Worm (Caenorhabditis elegans) whole organism, L3 larva: ENCODE measurements around the gene F47D12.7.

ENCODE experiments used
- R02D3.7 ChIP-seq: fragments of 150-350 bp; optimal IDR thresholded peaks from 2 replicates; lab custom pipeline; 2014; ENCODE audit warnings: missing biosample characterization, missing genetic modification characterization
- aly-2 ChIP-seq: fragments of 150-350 bp; optimal IDR thresholded peaks from 2 replicates; lab custom pipeline; 2014; ENCODE audit warnings: missing biosample characterization, missing genetic modification characterization
- ama-1 ChIP-seq: fragments of 150-350 bp; optimal IDR thresholded peaks from 2 replicates; lab custom pipeline; 2018
- ceh-28 ChIP-seq: fragments of 150-350 bp; optimal IDR thresholded peaks from 2 replicates; lab custom pipeline; 2014; ENCODE audit warnings: missing biosample characterization, missing genetic modification reagents, missing genetic modification characterization
- ceh-9 ChIP-seq: sonication (generic microtip); optimal IDR thresholded peaks from 2 replicates; lab custom pipeline; 2018; ENCODE audit warnings: missing biosample characterization, missing genetic modification characterization
- daf-12 ChIP-seq: fragments of 150-350 bp; optimal IDR thresholded peaks from 2 replicates; lab custom pipeline; 2014; ENCODE audit warnings: missing biosample characterization, missing genetic modification reagents, missing genetic modification characterization
- egl-27 ChIP-seq: sonication (generic microtip); optimal IDR thresholded peaks from 4 replicates; lab custom pipeline; 2017; ENCODE audit warnings: missing biosample characterization, missing genetic modification reagents, missing genetic modification characterization
- egl-5 ChIP-seq: fragments of 150-350 bp; optimal IDR thresholded peaks from 2 replicates; lab custom pipeline; 2017; ENCODE audit warnings: missing biosample characterization, missing genetic modification reagents, missing genetic modification characterization, inconsistent platforms
- elt-1 ChIP-seq: fragments of 150-350 bp; optimal IDR thresholded peaks from 2 replicates; lab custom pipeline; 2014; ENCODE audit warnings: missing biosample characterization, missing genetic modification characterization
- elt-2 ChIP-seq: sonication (generic microtip); optimal IDR thresholded peaks from 2 replicates; lab custom pipeline; 2016; ENCODE audit warnings: missing genetic modification reagents, mild to moderate bottlenecking, missing genetic modification characterization, missing compliant biosample characterization
- elt-3 ChIP-seq, 3 experiments: fragments of 150-350 bp in 1 of 3; sonication (generic microtip) in 2 of 3; optimal IDR thresholded peaks; 2 replicates in 2 of 3; 4 replicates in 1 of 3; lab custom pipeline; 2014 to 2017; ENCODE audit warnings: missing biosample characterization in 3 of 3, missing genetic modification characterization in 3 of 3
- eor-1 ChIP-seq, 2 experiments: fragments of 150-350 bp; optimal IDR thresholded peaks; 2 replicates each; lab custom pipeline; 2014 to 2018; ENCODE audit warnings: missing biosample characterization in 2 of 2, missing genetic modification characterization in 2 of 2
- fkh-10 ChIP-seq: sonication (generic microtip); optimal IDR thresholded peaks from 2 replicates; lab custom pipeline; 2017; ENCODE audit warnings: missing biosample characterization, missing genetic modification reagents, missing genetic modification characterization
- fkh-2 ChIP-seq: fragments of 150-350 bp; optimal IDR thresholded peaks from 2 replicates; lab custom pipeline; 2014; ENCODE audit warnings: missing biosample characterization, missing genetic modification reagents, missing genetic modification characterization
- hmg-11 ChIP-seq: sonication (generic microtip); optimal IDR thresholded peaks from 2 replicates; lab custom pipeline; 2016; ENCODE audit warnings: missing genetic modification characterization, missing compliant biosample characterization
- jun-1 ChIP-seq: fragments of 150-350 bp; optimal IDR thresholded peaks from 2 replicates; lab custom pipeline; 2014; ENCODE audit warnings: missing biosample characterization, missing genetic modification reagents, missing genetic modification characterization
- lin-15B ChIP-seq: fragments of 150-350 bp; optimal IDR thresholded peaks from 2 replicates; lab custom pipeline; 2014; ENCODE audit warnings: missing biosample characterization, missing genetic modification characterization
- lin-39 ChIP-seq: fragments of 150-350 bp; optimal IDR thresholded peaks from 2 replicates; lab custom pipeline; 2018; ENCODE audit warnings: missing biosample characterization, missing genetic modification reagents, missing genetic modification characterization
- lsy-12 ChIP-seq: sonication (generic microtip); optimal IDR thresholded peaks from 2 replicates; lab custom pipeline; 2016; ENCODE audit warnings: mild to moderate bottlenecking, missing genetic modification characterization, missing compliant biosample characterization
- mdl-1 ChIP-seq: fragments of 150-350 bp; optimal IDR thresholded peaks from 2 replicates; lab custom pipeline; 2014; ENCODE audit warnings: missing biosample characterization, missing genetic modification characterization
- nfya-1 ChIP-seq: sonication (generic microtip); optimal IDR thresholded peaks from 2 replicates; lab custom pipeline; 2017; ENCODE audit warnings: missing genetic modification characterization, mild to moderate bottlenecking, missing compliant biosample characterization, antibody characterized with exemption, moderate library complexity; ENCODE audit not compliant: insufficient read depth
- nhr-11 ChIP-seq: fragments of 150-350 bp; optimal IDR thresholded peaks from 2 replicates; lab custom pipeline; 2014; ENCODE audit warnings: missing biosample characterization, missing genetic modification characterization
- nhr-12 ChIP-seq: fragments of 150-350 bp; optimal IDR thresholded peaks from 2 replicates; lab custom pipeline; 2014; ENCODE audit warnings: missing biosample characterization, missing genetic modification characterization
- nhr-23 ChIP-seq: fragments of 150-350 bp; optimal IDR thresholded peaks from 2 replicates; lab custom pipeline; 2014; ENCODE audit warnings: missing biosample characterization, missing genetic modification reagents, missing genetic modification characterization
- nhr-25 ChIP-seq: sonication (generic microtip); optimal IDR thresholded peaks from 2 replicates; lab custom pipeline; 2017; ENCODE audit warnings: missing biosample characterization, missing genetic modification characterization
- nhr-28 ChIP-seq: fragments of 150-350 bp; optimal IDR thresholded peaks from 2 replicates; lab custom pipeline; 2014; ENCODE audit warnings: missing biosample characterization, missing genetic modification characterization
- nhr-43 ChIP-seq: sonication (generic microtip); optimal IDR thresholded peaks from 2 replicates; lab custom pipeline; 2016; ENCODE audit warnings: mild to moderate bottlenecking, missing genetic modification characterization, missing compliant biosample characterization; ENCODE audit not compliant: poor library complexity, severe bottlenecking
- nhr-67 ChIP-seq: fragments of 150-350 bp; optimal IDR thresholded peaks from 2 replicates; lab custom pipeline; 2014; ENCODE audit warnings: missing biosample characterization, missing genetic modification characterization
- nhr-77 ChIP-seq: fragments of 150-350 bp; optimal IDR thresholded peaks from 2 replicates; lab custom pipeline; 2014; ENCODE audit warnings: missing biosample characterization, missing genetic modification characterization
- pha-4 ChIP-seq: fragments of 150-350 bp; optimal IDR thresholded peaks from 2 replicates; lab custom pipeline; 2014; ENCODE audit warnings: missing biosample characterization, missing genetic modification reagents, missing genetic modification characterization
- pqm-1 ChIP-seq: fragments of 150-350 bp; optimal IDR thresholded peaks from 2 replicates; lab custom pipeline; 2017; ENCODE audit warnings: missing biosample characterization, missing genetic modification characterization, inconsistent platforms
- skn-1 ChIP-seq: fragments of 150-350 bp; optimal IDR thresholded peaks from 2 replicates; lab custom pipeline; 2014; ENCODE audit warnings: missing biosample characterization, missing genetic modification characterization
- tbx-2 ChIP-seq: sonication (generic microtip); optimal IDR thresholded peaks from 2 replicates; lab custom pipeline; 2016; ENCODE audit warnings: mild to moderate bottlenecking, missing genetic modification characterization, missing compliant biosample characterization
- unc-62 ChIP-seq: fragments of 150-350 bp; sonication (generic microtip); optimal IDR thresholded peaks from 4 replicates; lab custom pipeline; 2014; ENCODE audit warnings: missing biosample characterization, missing genetic modification reagents, missing genetic modification characterization
- zag-1 ChIP-seq: fragments of 150-350 bp; optimal IDR thresholded peaks from 2 replicates; lab custom pipeline; 2014; ENCODE audit warnings: missing biosample characterization, missing genetic modification characterization
- ztf-11 ChIP-seq: fragments of 150-350 bp; optimal IDR thresholded peaks from 2 replicates; lab custom pipeline; 2014; ENCODE audit warnings: missing biosample characterization, missing genetic modification characterization
- ztf-4 ChIP-seq: fragments of 150-350 bp; optimal IDR thresholded peaks from 2 replicates; lab custom pipeline; 2014; ENCODE audit warnings: missing biosample characterization, missing genetic modification characterization

F47D12.7 gene

ce11 chrIII:6341878-6342453, 46.1 kb upstream of the F47D12.7 start, which contains the start of gene rpn-13 (continued):
- no peak for TF ChIP-seq daf-12 (tag; lab: Kevin White, UChicago)

ce11 chrIII:6339919-6340434, 44.2 kb upstream of the F47D12.7 start, which contains the start of gene let-767:
Gene let-767 (minus strand): TSS chrIII:6339969.
- peak; percentile 15 for TF ChIP-seq nhr-23 (tag; lab: Kevin White, UChicago)
- no peak for TF ChIP-seq ama-1 (lab: Kevin White, UChicago)
- peak in 1 of 3 experiments; percentile 89 for TF ChIP-seq elt-3 (tag; optimal IDR thresholded peaks at IDR 0.05; lab: Kevin White, UChicago)
- no peak for TF ChIP-seq nhr-43 (tag; lab: Kevin White, UChicago)
- TF ChIP-seq elt-2 (tag; lab: Kevin White, UChicago) = peak; percentile 29
- no peak for TF ChIP-seq ceh-9 (tag; lab: Kevin White, UChicago)
- no peak for TF ChIP-seq nhr-25 (tag; lab: Kevin White, UChicago)

ce11 chrIII:6334364-6334763, 38.5 kb upstream of the F47D12.7 start:
- TF ChIP-seq nhr-43 (tag; lab: Kevin White, UChicago) (no peak), tbx-2 (tag; lab: Kevin White, UChicago) (no peak), nhr-23 (tag; lab: Kevin White, UChicago) (no peak), elt-3 (tag; optimal IDR thresholded peaks at IDR 0.05; lab: Kevin White, UChicago) (no peak), nhr-12 (tag; lab: Kevin White, UChicago) (no peak), egl-27 (tag; lab: Kevin White, UChicago) (no peak), fkh-10 (GFP tag; lab: Kevin White, UChicago) (peak; percentile 55)

- TF ChIP-seq lsy-12 (tag; lab: Kevin White, UChicago) = no peak
- TF ChIP-seq pqm-1 = no peak
- TF ChIP-seq jun-1 (tag; lab: Kevin White, UChicago) = no peak
- no peak for TF ChIP-seq ztf-11 (tag; lab: Kevin White, UChicago)
- TF ChIP-seq nhr-28 (tag; lab: Kevin White, UChicago) = no peak
- no peak for TF ChIP-seq ceh-9 (tag; lab: Kevin White, UChicago)
- TF ChIP-seq pha-4 (tag; lab: Kevin White, UChicago) = no peak
- no peak for TF ChIP-seq eor-1 (tag; optimal IDR thresholded peaks at IDR 0.05; lab: Kevin White, UChicago)
- TF ChIP-seq elt-1 (tag; lab: Kevin White, UChicago) = no peak
- TF ChIP-seq lin-15B (tag; lab: Kevin White, UChicago) = no peak
- no peak for TF ChIP-seq nhr-12 (tag; lab: Kevin White, UChicago)
- TF ChIP-seq daf-12 (tag; lab: Kevin White, UChicago) = no peak
- TF ChIP-seq hmg-11 (tag; lab: Kevin White, UChicago) = no peak
- TF ChIP-seq nhr-67 (tag; lab: Kevin White, UChicago) = no peak
- TF ChIP-seq nfya-1 (tag; lab: Kevin White, UChicago) = no peak
- no peak for TF ChIP-seq lin-39 (tag; lab: Kevin White, UChicago)
- no peak for TF ChIP-seq egl-5
- no peak for TF ChIP-seq R02D3.7
- TF ChIP-seq aly-2 = no peak
- TF ChIP-seq zag-1 (tag; lab: Kevin White, UChicago) = no peak
- TF ChIP-seq, all 47 proteins: peak for 0
These were observed 35.5 kb upstream of the F47D12.7 start, which contains the start of gene C56G2.4 for ce11 chrIII:6331211-6331782. Gene C56G2.4 (plus strand): TSS chrIII:6331732.

ce11 chrIII:6324139-6324538, 28.3 kb upstream of the F47D12.7 start, which contains the start of gene C56G2.5:
Gene C56G2.5 (minus strand): TSS chrIII:6324239.
- TF ChIP-seq daf-12 (tag; lab: Kevin White, UChicago) (no peak), fkh-10 (GFP tag; lab: Kevin White, UChicago) (no peak), aly-2 (no peak), ama-1 (lab: Kevin White, UChicago) (no peak), nhr-25 (tag; lab: Kevin White, UChicago) (no peak), egl-5 (no peak), nfya-1 (tag; lab: Kevin White, UChicago) (no peak), unc-62 (GFP tag; lab: Kevin White, UChicago) (no peak), skn-1 (tag; lab: Kevin White, UChicago) (no peak), nhr-77 (no peak), elt-1 (tag; lab: Kevin White, UChicago) (no peak), ztf-4 (tag; lab: Kevin White, UChicago) (no peak), eor-1 (tag; optimal IDR thresholded peaks at IDR 0.05; lab: Kevin White, UChicago) (no peak), ceh-28 (tag; lab: Kevin White, UChicago) (no peak), mdl-1 (tag; lab: Kevin White, UChicago) (no peak), hmg-11 (tag; lab: Kevin White, UChicago) (no peak), fkh-2 (tag; lab: Kevin White, UChicago) (no peak), nhr-11 (no peak)
